Fruit fly (Drosophila melanogaster) whole organism, embryonic: ENCODE measurements around the gene hang.

Source experiments
- Antp ChIP-seq: fragments of 200-800 bp; sonication (Bioruptor generic); optimal IDR thresholded peaks from 3 replicates; lab custom pipeline; 2016; ENCODE audit warnings: missing biosample characterization, missing genetic modification characterization
- Atf3 ChIP-seq: fragments of 200-800 bp; sonication (Bioruptor generic); optimal IDR thresholded peaks from 3 replicates; lab custom pipeline; 2016; ENCODE audit warnings: missing biosample characterization, missing genetic modification characterization
- B-H2 ChIP-seq: fragments of 200-800 bp; sonication (Bioruptor generic); optimal IDR thresholded peaks from 2 replicates; lab custom pipeline; 2018; ENCODE audit warnings: missing biosample characterization, mild to moderate bottlenecking, missing genetic modification characterization
- CG11456 ChIP-seq: fragments of 200-800 bp; sonication (Bioruptor generic); IDR thresholded peaks from 3 replicates; pipeline ENCODE4 v1.3.6; 2022; ENCODE audit warnings: missing biosample characterization, missing genetic modification characterization
- CG13296 ChIP-seq: fragments of 200-800 bp; sonication (Bioruptor generic); optimal IDR thresholded peaks from 3 replicates; lab custom pipeline; 2018; ENCODE audit warnings: missing biosample characterization, mild to moderate bottlenecking, missing genetic modification characterization
- CG14050 ChIP-seq: fragments of 200-800 bp; sonication (Bioruptor generic); IDR thresholded peaks from 3 replicates; pipeline ENCODE4 v1.3.6; 2022; ENCODE audit warnings: missing biosample characterization, missing genetic modification characterization
- CG34376 ChIP-seq: fragments of 200-800 bp; sonication (Bioruptor generic); optimal IDR thresholded peaks from 2 replicates; lab custom pipeline; 2018; ENCODE audit warnings: missing biosample characterization, mild to moderate bottlenecking, missing genetic modification characterization
- CG43689 ChIP-seq: fragments of 200-800 bp; sonication (Bioruptor generic); IDR thresholded peaks from 2 replicates; pipeline ENCODE4 v1.3.6; 2022; ENCODE audit warnings: missing biosample characterization, missing genetic modification characterization
- CG4730 ChIP-seq: fragments of 200-800 bp; sonication (Bioruptor generic); IDR thresholded peaks from 2 replicates; pipeline ENCODE4 v1.3.6; 2022; ENCODE audit warnings: missing biosample characterization, missing genetic modification characterization
- CG7556 ChIP-seq: fragments of 200-800 bp; sonication (Bioruptor generic); optimal IDR thresholded peaks from 2 replicates; lab custom pipeline; 2017; ENCODE audit warnings: missing biosample characterization, mild to moderate bottlenecking, missing genetic modification characterization
- CTCF ChIP-seq: fragments of 200-800 bp; sonication (Bioruptor generic); optimal IDR thresholded peaks from 2 replicates; lab custom pipeline; 2017; ENCODE audit warnings: missing biosample characterization, mild to moderate bottlenecking, missing genetic modification characterization, moderate library complexity
- Deaf1 ChIP-seq: fragments of 200-800 bp; optimal IDR thresholded peaks from 3 replicates; lab custom pipeline; 2019; ENCODE audit warnings: missing biosample characterization, mild to moderate bottlenecking, missing genetic modification characterization, moderate library complexity
- Dek ChIP-seq: fragments of 200-800 bp; sonication (Bioruptor generic); optimal IDR thresholded peaks from 3 replicates; lab custom pipeline; 2019; ENCODE audit warnings: missing biosample characterization, mild to moderate bottlenecking, missing genetic modification characterization, moderate library complexity
- Dp ChIP-seq: fragments of 200-800 bp; sonication (Bioruptor generic); optimal IDR thresholded peaks from 2 replicates; lab custom pipeline; 2018; ENCODE audit warnings: missing biosample characterization, mild to moderate bottlenecking, missing genetic modification characterization, moderate library complexity
- GATAe ChIP-seq: fragments of 200-800 bp; sonication (Bioruptor generic); conservative IDR thresholded peaks from 2 replicates; pipeline ENCODE4 v1.3.6; 2022; ENCODE audit warnings: missing biosample characterization, missing genetic modification characterization
- HLH54F ChIP-seq: fragments of 200-800 bp; sonication (Bioruptor generic); optimal IDR thresholded peaks from 3 replicates; lab custom pipeline; 2016; ENCODE audit warnings: missing biosample characterization, missing genetic modification characterization
- Hsf ChIP-seq: fragments of 200-800 bp; sonication (Bioruptor generic); optimal IDR thresholded peaks from 3 replicates; lab custom pipeline; 2016; ENCODE audit warnings: missing biosample characterization, missing genetic modification characterization
- abd-A ChIP-seq: fragments of 200-800 bp; sonication (Bioruptor generic); optimal IDR thresholded peaks from 3 replicates; lab custom pipeline; 2019; ENCODE audit warnings: missing biosample characterization, mild to moderate bottlenecking, missing genetic modification characterization, moderate library complexity
- bowl ChIP-seq: fragments of 200-800 bp; sonication (Bioruptor generic); IDR thresholded peaks from 2 replicates; pipeline ENCODE4 v1.3.6; 2022; ENCODE audit warnings: missing biosample characterization, missing genetic modification characterization
- corto ChIP-seq: fragments of 200-800 bp; sonication (Bioruptor generic); optimal IDR thresholded peaks from 2 replicates; lab custom pipeline; 2016; ENCODE audit warnings: missing biosample characterization, mild to moderate bottlenecking, missing genetic modification characterization, moderate library complexity
- exex ChIP-seq: fragments of 200-800 bp; sonication (Bioruptor generic); optimal IDR thresholded peaks from 4 replicates; lab custom pipeline; 2018; ENCODE audit warnings: missing biosample characterization, mild to moderate bottlenecking, missing genetic modification characterization, moderate library complexity
- fu2 ChIP-seq: fragments of 200-800 bp; sonication (Bioruptor generic); optimal IDR thresholded peaks from 2 replicates; lab custom pipeline; 2016; ENCODE audit warnings: missing biosample characterization, missing genetic modification characterization
- grau ChIP-seq: fragments of 200-800 bp; optimal IDR thresholded peaks from 3 replicates; lab custom pipeline; 2019; ENCODE audit warnings: missing biosample characterization, mild to moderate bottlenecking, missing genetic modification characterization, moderate library complexity
- grn ChIP-seq: fragments of 200-800 bp; sonication (Bioruptor generic); optimal IDR thresholded peaks from 3 replicates; lab custom pipeline; 2017; ENCODE audit warnings: missing biosample characterization, missing genetic modification characterization
- lab ChIP-seq: fragments of 200-800 bp; sonication (Bioruptor generic); optimal IDR thresholded peaks from 3 replicates; lab custom pipeline; 2017; ENCODE audit warnings: missing biosample characterization, missing genetic modification characterization, mild to moderate bottlenecking, moderate library complexity, missing genetic modification reagents
- mirr ChIP-seq: fragments of 200-800 bp; sonication (Bioruptor generic); optimal IDR thresholded peaks from 3 replicates; lab custom pipeline; 2018; ENCODE audit warnings: missing biosample characterization, mild to moderate bottlenecking, missing genetic modification characterization
- shn ChIP-seq: fragments of 200-800 bp; sonication (Bioruptor generic); optimal IDR thresholded peaks from 3 replicates; lab custom pipeline; 2016; ENCODE audit warnings: missing biosample characterization, missing genetic modification characterization
- sob ChIP-seq: fragments of 200-800 bp; sonication (Bioruptor generic); IDR thresholded peaks from 2 replicates; pipeline ENCODE4 v1.3.6; 2022; ENCODE audit warnings: missing biosample characterization, missing genetic modification characterization
- sug ChIP-seq: fragments of 200-800 bp; optimal IDR thresholded peaks from 2 replicates; lab custom pipeline; 2019; ENCODE audit warnings: missing biosample characterization, mild to moderate bottlenecking, missing genetic modification characterization, moderate library complexity
- wek ChIP-seq: fragments of 200-800 bp; sonication (Bioruptor generic); optimal IDR thresholded peaks from 3 replicates; lab custom pipeline; 2018; ENCODE audit warnings: missing biosample characterization, mild to moderate bottlenecking, missing genetic modification characterization, moderate library complexity
- zen ChIP-seq: fragments of 200-800 bp; sonication (Bioruptor generic); optimal IDR thresholded peaks from 3 replicates; lab custom pipeline; 2018; ENCODE audit warnings: missing biosample characterization, mild to moderate bottlenecking, missing genetic modification characterization, moderate library complexity

The hang gene

DNA sequence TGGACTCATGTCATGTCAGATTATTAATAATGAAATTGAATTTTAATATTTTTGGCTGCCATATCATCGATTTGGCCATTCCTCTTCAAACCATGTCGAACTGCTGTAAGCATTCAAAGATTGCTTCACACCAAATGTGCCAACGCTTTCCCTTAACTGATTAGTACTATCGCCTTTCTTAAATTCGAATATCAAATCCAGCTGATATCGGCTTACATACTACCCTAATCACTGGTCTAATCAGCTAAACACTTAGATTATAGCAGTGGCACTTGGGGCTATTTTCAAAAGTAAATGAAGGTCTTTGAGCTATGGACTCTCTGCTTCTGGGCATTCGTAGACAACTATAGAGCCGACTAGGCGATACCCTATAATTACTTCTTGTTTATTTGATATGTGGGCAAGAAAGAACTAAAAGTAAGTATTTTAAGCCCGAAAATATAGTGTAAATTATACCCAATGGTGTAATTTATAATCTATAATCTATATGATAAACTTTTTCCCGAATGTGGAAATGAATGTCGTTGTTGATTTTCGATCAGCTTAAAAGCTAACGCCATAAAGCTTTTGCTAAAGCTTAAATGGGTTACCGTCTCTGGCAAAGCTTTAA lies 18.7 kb upstream of the hang start (continued):
- peak; percentile 71 for TF ChIP-seq Hsf (GFP tag; lab: Kevin White, UChicago)
- peak; percentile 43; the same call in 1 of the 2 replicates for TF ChIP-seq bowl (GFP tag; lab: Robert Waterston, UW)
- TF ChIP-seq CG7556 (GFP tag; lab: Kevin White, UChicago), result peak; percentile 83
- TF ChIP-seq zen (tag; lab: Kevin White, UChicago), result peak; percentile 18
- no peak for TF ChIP-seq B-H2 (GFP tag; lab: Kevin White, UChicago)
- TF ChIP-seq abd-A, result no peak
- no peak for TF ChIP-seq Atf3
- peak; percentile 44 for TF ChIP-seq corto
- TF ChIP-seq Antp (GFP tag; lab: Kevin White, UChicago), result peak; percentile 17
- peak; percentile 67 for TF ChIP-seq CG4730 (GFP tag; lab: Robert Waterston, UW)
- TF ChIP-seq grau (tag; lab: Kevin White, UChicago), result peak; percentile 84

DNA sequence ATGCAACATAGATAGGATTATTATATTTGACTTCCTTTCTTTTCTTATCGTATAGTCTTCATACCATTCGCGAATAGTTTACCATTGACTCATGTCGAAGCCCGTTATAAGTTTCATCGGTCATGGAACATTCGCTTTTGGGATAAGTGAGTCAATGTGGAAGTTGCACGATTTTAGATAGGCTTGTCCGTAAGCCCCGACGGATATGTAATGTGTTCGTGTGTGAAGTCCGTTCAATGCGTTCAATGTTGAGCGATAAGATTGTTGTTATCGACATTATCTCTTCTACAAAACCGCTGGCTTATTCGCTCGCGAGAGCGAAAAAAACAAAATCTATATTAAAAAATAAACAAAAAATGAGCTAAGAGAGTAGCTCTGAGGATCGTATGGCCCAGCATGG lies 17.8 kb upstream of the hang start, which contains the start of gene CG9981:
Gene CG9981 (minus strand): TSS at position 320 of the 400 bp plus-strand sequence.
- TF ChIP-seq exex (tag; lab: Kevin White, UChicago), result peak; percentile 46
- peak; percentile 44 for TF ChIP-seq GATAe (GFP tag; lab: Robert Waterston, UW)
- no peak for TF ChIP-seq fu2 (GFP tag; lab: Kevin White, UChicago)
- TF ChIP-seq Deaf1 (tag; lab: Kevin White, UChicago), result peak; percentile 11
- no peak for TF ChIP-seq CG43689 (GFP tag; lab: Robert Waterston, UW)
- peak; percentile 52 for TF ChIP-seq mirr (GFP tag; lab: Kevin White, UChicago)
- peak; percentile 12 for TF ChIP-seq grn (GFP tag; lab: Kevin White, UChicago)
- TF ChIP-seq CTCF (GFP tag; lab: Kevin White, UChicago), result no peak
- TF ChIP-seq shn, result no peak
- TF ChIP-seq CG34376 (GFP tag; lab: Kevin White, UChicago), result peak; percentile 53
- TF ChIP-seq CG13296 (GFP tag; lab: Kevin White, UChicago), result peak; percentile 6
- TF ChIP-seq Dp, result no peak
- TF ChIP-seq sug (tag; lab: Kevin White, UChicago), result peak; percentile 3
- TF ChIP-seq sob (GFP tag; lab: Robert Waterston, UW), result no peak
- TF ChIP-seq HLH54F, result no peak
- no peak for TF ChIP-seq Dek
- TF ChIP-seq, all 482 proteins: peak for 8

DNA sequence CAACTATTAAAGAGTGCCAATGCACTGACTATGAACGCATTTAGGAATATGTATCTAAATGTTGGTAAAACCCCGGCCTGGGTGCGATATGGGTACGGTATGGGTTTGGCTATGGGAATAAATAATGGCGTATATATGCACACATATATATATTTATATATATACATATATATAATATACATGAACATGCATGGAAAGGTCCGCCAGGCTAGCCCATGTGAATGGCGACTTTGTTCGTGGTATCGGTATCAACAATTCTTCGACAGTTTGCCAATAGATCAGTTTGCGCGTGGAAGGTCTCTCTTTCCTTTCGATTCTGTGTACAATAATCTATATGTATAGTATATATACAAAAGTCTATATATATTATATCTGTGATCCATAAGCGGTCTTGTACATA lies 17.4 kb upstream of the hang start, which contains the start of gene CG4301:
Gene CG4301 (plus strand): TSS at position 301 of the 400 bp plus-strand sequence.
- TF ChIP-seq CG14050 (GFP tag; lab: Robert Waterston, UW), result no peak

DNA sequence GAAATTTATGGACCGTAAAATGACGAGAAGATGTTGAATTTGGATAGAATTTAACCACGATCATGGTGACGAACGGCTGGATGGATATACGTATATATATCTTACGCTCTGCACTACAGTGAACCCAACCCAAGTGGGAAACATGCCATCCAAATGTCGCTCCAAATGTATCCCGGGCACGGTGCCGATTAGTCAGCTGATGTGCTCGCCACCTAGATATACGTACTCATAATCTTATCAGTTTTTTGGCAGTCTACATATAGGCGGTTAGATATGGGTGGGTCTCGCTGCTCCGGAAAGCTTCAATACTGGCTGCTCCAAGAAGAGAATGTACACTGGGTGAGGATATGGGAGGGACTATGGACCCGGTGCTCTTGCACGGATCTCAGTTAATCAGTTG lies 16.5 kb upstream of the hang start:
- TF ChIP-seq grau (tag; lab: Kevin White, UChicago), result peak; percentile 69
- peak; percentile 6 for TF ChIP-seq sug (tag; lab: Kevin White, UChicago)
- TF ChIP-seq CG11456 (GFP tag; lab: Robert Waterston, UW), result no peak
- TF ChIP-seq CG34376 (GFP tag; lab: Kevin White, UChicago), result peak; percentile 51
- no peak for TF ChIP-seq wek (GFP tag; lab: Kevin White, UChicago)
- TF ChIP-seq GATAe (GFP tag; lab: Robert Waterston, UW), result peak; percentile 56
- TF ChIP-seq exex (tag; lab: Kevin White, UChicago), result peak; percentile 28
- TF ChIP-seq lab (GFP tag; lab: Kevin White, UChicago), result peak; percentile 20
